Worm (Caenorhabditis elegans): ENCODE results near the gene F36D3.4.

DNA sequence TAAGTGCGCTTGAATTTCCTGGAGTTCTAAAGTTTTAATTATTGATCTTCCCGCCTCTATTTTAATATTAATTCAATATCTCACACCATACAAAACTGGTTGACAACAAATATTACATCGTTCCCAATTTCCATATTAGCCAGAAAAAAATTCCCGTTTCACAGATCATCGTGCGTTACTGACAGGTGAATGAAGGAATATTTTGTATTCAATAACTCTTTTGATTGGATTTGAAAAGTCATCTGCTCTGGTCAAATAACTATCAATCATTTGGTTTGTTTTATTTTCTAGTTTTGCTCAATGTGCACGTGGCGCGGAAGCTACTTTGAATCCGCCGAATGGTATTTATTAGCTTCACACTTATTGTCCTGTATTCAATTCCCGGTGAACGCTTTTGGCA lies 33.8 kb downstream of the F36D3.4 start, which contains the start of gene srh-139:
- no peak for TF ChIP-seq ceh-82 (tag; optimal IDR thresholded peaks at IDR 0.05)
- no peak for TF ChIP-seq mdl-1 (tag; optimal IDR thresholded peaks at IDR 0.05)
- TF ChIP-seq unc-39 (tag; optimal IDR thresholded peaks at IDR 0.05) = no peak
